Worm (Caenorhabditis elegans) whole organism, L4/young adult: Measurements from ENCODE around the gene R10E11.6.

Source experiments
- W03F9.2 ChIP-seq: fragments of 150-350 bp; optimal IDR thresholded peaks from 2 replicates; lab custom pipeline; 2014; ENCODE audit warnings: missing biosample characterization, missing genetic modification characterization
- dao-5 ChIP-seq: sonication (generic microtip); optimal IDR thresholded peaks from 2 replicates; lab custom pipeline; 2016; ENCODE audit warnings: missing genotype, missing genetic modification characterization, moderate library complexity, missing compliant biosample characterization
- him-1 ChIP-seq: sonication (generic microtip); optimal IDR thresholded peaks from 2 replicates; lab custom pipeline; 2016; ENCODE audit warnings: missing genotype, missing genetic modification reagents, missing genetic modification characterization, missing compliant biosample characterization

Gene R10E11.6

DNA sequence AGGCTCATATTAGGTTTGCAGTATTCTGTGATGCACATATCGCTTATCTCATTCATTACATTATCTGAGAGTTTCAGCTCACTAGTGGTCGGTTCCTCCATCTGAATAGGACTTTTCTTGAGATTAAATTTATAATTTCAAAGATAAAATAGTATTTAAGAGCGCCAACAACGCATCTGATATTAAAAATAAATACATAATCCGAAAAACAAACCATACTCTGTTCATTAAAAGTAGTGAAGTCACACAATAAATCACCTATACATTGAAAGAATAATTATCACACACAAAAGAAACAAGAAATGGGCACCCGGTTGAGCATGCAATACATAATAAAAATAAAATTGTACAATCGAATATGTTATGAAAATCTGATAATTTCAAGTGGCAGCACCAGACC is 25.4 kb upstream of the R10E11.6 start, which contains the start of gene vps-53:
vps-53 (minus strand) TSS at position 101 of the 400 bp plus-strand sequence.
- TF ChIP-seq dao-5 (tag; lab: Kevin White, UChicago), result no peak
- no peak for TF ChIP-seq him-1 (tag; lab: Kevin White, UChicago)
- TF ChIP-seq W03F9.2 (tag; lab: Kevin White, UChicago), result no peak

ce11 chrIII:9758848-9759247 is 24.0 kb upstream of the R10E11.6 start, which contains the start of gene rmd-1:
Gene rmd-1, plus strand, starts transcription at chrIII:9759094.
- TF ChIP-seq W03F9.2 (tag; lab: Kevin White, UChicago), result no peak
- no peak for TF ChIP-seq dao-5 (tag; lab: Kevin White, UChicago)
- no peak for TF ChIP-seq him-1 (tag; lab: Kevin White, UChicago)

DNA sequence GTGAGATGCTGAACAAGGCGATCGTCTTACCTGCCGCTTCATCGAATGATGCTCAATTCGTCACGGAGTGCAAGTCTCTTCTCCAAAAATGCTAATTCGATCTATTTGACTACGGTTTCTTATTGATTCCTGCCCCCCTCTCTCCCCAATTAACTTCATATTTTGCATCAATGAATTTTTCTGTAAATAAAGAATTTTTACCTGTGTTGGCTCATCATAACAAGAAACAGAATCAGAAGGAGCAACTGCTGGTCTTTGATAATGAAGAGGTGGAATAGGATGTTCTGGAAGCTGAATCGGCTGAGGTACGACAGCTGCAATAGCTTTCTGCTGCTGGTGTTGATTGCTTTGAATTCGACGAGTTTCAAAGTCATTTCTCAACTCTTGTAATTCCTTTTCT is 22.6 kb upstream of the R10E11.6 start:
- no peak for TF ChIP-seq dao-5 (tag; lab: Kevin White, UChicago)
- no peak for TF ChIP-seq him-1 (tag; lab: Kevin White, UChicago)
- no peak for TF ChIP-seq W03F9.2 (tag; lab: Kevin White, UChicago)

DNA sequence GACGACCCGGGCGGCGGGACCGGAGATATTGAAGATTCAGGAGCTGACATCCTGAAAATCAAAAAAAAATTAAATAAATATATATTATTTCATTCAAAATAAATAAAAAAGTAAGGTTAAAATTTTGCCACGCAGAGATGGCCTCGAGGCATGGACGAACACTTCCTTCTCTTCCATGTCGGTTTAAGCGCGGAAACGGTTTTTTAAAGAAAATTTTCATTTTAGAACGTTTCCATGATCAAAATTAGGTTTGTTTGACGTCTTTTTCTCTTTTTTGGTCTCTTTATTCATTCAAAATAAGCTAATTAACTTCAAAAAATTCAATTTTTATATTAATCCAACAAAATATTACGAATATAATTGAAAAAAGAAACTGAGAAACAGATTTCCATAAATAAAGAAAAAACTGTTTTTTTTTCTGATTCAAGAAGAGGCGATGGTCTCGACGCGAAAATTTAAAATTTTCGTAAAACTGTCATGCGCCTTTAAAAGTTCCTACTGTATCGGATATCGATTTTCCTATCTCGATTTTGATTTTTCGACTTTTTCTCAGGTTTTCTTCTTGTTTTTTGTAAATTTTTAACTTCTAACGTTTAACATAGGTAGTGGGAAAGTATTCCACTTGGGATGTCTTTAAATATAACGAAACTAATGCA is 20.6 kb upstream of the R10E11.6 start, which contains the start of gene gcc-2:
gcc-2 (minus strand) TSS at position 51 of the 656 bp plus-strand sequence.
- no peak for TF ChIP-seq dao-5 (tag; lab: Kevin White, UChicago)
- peak; percentile 29 for TF ChIP-seq W03F9.2 (tag; lab: Kevin White, UChicago)

DNA sequence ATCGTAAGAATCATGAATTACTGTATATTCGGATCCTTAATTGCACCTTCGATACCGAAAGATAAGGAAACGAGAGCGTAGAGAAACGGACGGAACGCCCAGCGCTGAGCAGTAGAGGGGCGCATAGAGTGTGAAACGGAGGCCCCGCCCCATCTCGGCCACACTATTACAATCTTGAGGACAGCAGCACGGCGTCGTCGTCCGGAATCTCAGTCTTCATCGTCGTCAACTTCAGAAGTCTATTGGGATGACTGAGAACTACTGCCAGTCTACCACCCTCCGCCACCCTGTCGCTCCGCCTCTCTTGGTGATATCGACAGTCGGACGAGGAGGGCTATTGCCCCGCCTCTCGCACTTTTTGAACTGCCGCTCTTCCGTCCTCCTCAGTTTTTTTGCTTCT is 18.1 kb upstream of the R10E11.6 start:
- no peak for TF ChIP-seq him-1 (tag; lab: Kevin White, UChicago)
- no peak for TF ChIP-seq W03F9.2 (tag; lab: Kevin White, UChicago)
- TF ChIP-seq dao-5 (tag; lab: Kevin White, UChicago), result no peak

ce11 chrIII:9765465-9765900 is 17.3 kb upstream of the R10E11.6 start:
- TF ChIP-seq dao-5 (tag; lab: Kevin White, UChicago) (peak; percentile 40), him-1 (tag; lab: Kevin White, UChicago) (peak; percentile 89), W03F9.2 (tag; lab: Kevin White, UChicago) (peak; percentile 93)

- TF ChIP-seq dao-5 (tag; lab: Kevin White, UChicago) (no peak), him-1 (tag; lab: Kevin White, UChicago) (no peak), W03F9.2 (tag; lab: Kevin White, UChicago) (no peak)
These were observed 16.6 kb upstream of the R10E11.6 start, which contains the start of gene cbp-1 for ce11 chrIII:9766175-9766574. Gene cbp-1, plus strand, starts transcription at chrIII:9766509.

DNA sequence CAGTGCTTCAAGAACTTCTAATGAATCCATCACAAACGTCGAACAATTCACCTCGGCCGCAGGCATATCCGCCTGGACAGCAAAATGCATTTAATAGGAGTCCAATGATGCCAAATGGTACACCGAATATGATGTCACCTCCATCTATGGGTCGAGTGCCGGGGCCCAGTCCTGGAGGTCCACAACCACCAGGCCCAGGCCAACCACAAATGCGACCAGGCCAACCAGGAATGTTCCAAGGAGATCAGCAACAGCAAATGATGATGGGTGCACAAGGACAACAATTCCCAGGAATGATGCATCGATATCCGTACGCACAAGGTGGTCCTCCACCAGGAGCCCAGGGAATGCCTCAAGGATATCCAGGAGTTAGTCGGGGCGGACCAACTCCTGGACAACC is 15.7 kb upstream of the R10E11.6 start:
- no peak for TF ChIP-seq W03F9.2 (tag; lab: Kevin White, UChicago)

- TF ChIP-seq dao-5 (tag; lab: Kevin White, UChicago), result no peak
- no peak for TF ChIP-seq W03F9.2 (tag; lab: Kevin White, UChicago)
- TF ChIP-seq him-1 (tag; lab: Kevin White, UChicago), result no peak
These were observed 14.8 kb upstream of the R10E11.6 start for ce11 chrIII:9768023-9768422.

DNA sequence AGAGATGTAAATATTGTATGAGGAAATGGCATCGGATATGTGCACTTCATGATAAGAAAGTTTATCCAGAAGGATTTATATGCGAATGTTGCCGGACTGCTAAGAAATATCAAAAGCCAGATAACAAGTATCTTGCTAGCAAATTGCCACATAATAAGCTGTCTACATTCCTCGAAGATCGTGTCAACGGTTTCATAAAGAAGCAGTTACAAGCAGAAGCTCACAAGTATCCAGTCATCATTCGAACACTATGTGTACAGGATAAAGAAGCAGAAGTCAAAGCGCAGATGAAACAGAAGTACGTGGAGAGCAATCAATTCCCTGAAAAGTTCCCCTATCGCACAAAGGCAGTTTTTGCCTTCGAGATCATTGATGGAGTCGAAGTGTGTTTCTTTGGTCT is 12.2 kb upstream of the R10E11.6 start:
- TF ChIP-seq W03F9.2 (tag; lab: Kevin White, UChicago) (no peak), him-1 (tag; lab: Kevin White, UChicago) (no peak), dao-5 (tag; lab: Kevin White, UChicago) (no peak)

ce11 chrIII:9772394-9772793 is 10.4 kb upstream of the R10E11.6 start:
- no peak for TF ChIP-seq dao-5 (tag; lab: Kevin White, UChicago)
- no peak for TF ChIP-seq W03F9.2 (tag; lab: Kevin White, UChicago)
- TF ChIP-seq him-1 (tag; lab: Kevin White, UChicago), result no peak

DNA sequence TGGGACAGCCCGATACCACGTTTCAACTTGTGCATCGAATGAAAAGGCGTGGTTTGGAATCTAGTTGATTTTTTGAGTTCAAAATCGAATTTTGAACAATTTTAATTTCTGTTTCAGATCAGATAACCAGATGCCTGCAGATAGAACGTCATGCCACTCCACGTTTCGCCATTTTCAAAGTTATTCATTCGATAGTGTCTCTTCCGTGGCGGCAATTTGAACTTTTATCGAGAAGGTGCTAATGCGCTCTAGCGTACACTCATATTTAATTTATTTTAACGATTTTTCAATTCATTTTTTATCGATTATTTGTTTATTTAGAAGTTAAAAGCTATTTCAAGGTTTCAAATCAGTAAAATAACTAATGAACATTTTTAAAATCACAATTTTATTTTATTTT is 6.9 kb upstream of the R10E11.6 start:
- no peak for TF ChIP-seq W03F9.2 (tag; lab: Kevin White, UChicago)

DNA sequence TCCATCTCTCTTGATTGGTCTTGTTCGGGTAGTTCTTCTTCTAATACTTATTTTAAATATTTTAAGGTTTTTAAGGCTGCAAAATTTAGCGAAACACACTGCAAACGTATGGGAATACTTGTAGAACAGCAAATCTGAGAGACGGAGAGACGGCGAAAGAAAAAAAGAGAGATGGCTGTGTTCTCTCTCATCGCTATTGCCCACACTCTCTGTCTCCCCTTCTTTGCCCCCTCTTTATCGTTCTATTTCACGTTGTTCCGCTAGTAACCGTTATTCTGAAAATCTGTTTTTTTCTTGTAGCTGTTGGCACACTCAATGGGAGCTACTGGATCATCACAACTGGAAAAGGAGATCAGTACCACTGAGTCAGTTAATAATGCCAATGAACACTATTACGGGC is 6.5 kb upstream of the R10E11.6 start, which contains the start of gene usp-46:
usp-46 (plus strand) TSS at position 301 of the 400 bp plus-strand sequence.
- no peak for TF ChIP-seq W03F9.2 (tag; lab: Kevin White, UChicago)
- TF ChIP-seq him-1 (tag; lab: Kevin White, UChicago), result no peak
- no peak for TF ChIP-seq dao-5 (tag; lab: Kevin White, UChicago)

DNA sequence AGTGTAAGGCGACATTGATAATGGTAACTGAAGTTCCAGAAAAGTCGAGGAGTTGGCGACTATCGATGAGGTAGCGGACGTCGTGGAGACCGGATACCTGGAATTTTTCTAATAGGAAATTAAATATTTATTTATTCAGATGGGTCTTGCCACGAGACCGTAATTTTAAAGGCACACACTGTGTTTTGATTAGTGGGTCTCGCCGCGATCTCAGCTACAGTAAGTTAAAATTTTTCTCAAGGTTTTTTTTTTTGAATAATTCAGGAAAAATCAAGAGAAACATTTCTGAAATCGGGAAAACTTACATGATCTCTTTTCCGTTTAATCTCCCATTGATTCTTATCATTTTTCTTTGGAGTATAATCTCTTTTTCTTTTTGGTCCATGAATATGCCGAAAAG is 3.7 kb upstream of the R10E11.6 start:
- TF ChIP-seq W03F9.2 (tag; lab: Kevin White, UChicago), result no peak
